Worm (Caenorhabditis elegans) whole organism, young adult: ENCODE results near the gene dao-6.

ENCODE experiments used
- C17E4.6 ChIP-seq: fragments of 200-800 bp; sonication (Bioruptor generic); IDR thresholded peaks from 2 replicates; pipeline ENCODE4 v1.3.6; 2022; ENCODE audit warnings: missing genetic modification reagents, missing genetic modification characterization, missing compliant biosample characterization
- F23B12.7 ChIP-seq: sonication (generic microtip); optimal IDR thresholded peaks from 2 replicates; lab custom pipeline; 2017; ENCODE audit warnings: missing genetic modification characterization, mild to moderate bottlenecking, missing compliant biosample characterization, antibody characterized with exemption, moderate library complexity; ENCODE audit not compliant: insufficient read depth
- F37B4.10 ChIP-seq: fragments of 200-800 bp; sonication (Bioruptor generic); IDR thresholded peaks from 2 replicates; pipeline ENCODE4 v1.3.6; 2022; ENCODE audit warnings: missing genetic modification characterization, missing compliant biosample characterization
- F39B2.1 ChIP-seq: fragments of 200-800 bp; sonication (Bioruptor generic); IDR thresholded peaks from 2 replicates; pipeline ENCODE4 v1.3.6; 2022; ENCODE audit warnings: missing genetic modification reagents, missing genetic modification characterization, missing compliant biosample characterization
- K12H6.12 ChIP-seq: fragments of 200-800 bp; sonication (Bioruptor generic); optimal IDR thresholded peaks from 2 replicates; lab custom pipeline; 2018; ENCODE audit warnings: mild to moderate bottlenecking, missing genetic modification characterization, missing compliant biosample characterization
- T26A5.8 ChIP-seq: sonication (generic microtip); optimal IDR thresholded peaks from 2 replicates; lab custom pipeline; 2016; ENCODE audit warnings: missing genetic modification characterization, missing compliant biosample characterization
- Y53G8AR.9 ChIP-seq: fragments of 200-800 bp; sonication (Bioruptor generic); conservative IDR thresholded peaks from 2 replicates; pipeline ENCODE4 v1.3.6; 2022; ENCODE audit warnings: missing genetic modification reagents, missing genetic modification characterization, missing compliant biosample characterization
- Y56A3A.18 ChIP-seq: fragments of 200-800 bp; sonication (Bioruptor generic); IDR thresholded peaks from 2 replicates; pipeline ENCODE4 v1.3.6; 2022; ENCODE audit warnings: missing genetic modification reagents, missing genetic modification characterization, missing compliant biosample characterization
- Y67H2A.10 ChIP-seq: fragments of 200-800 bp; sonication (Bioruptor generic); conservative IDR thresholded peaks from 2 replicates; pipeline ENCODE4 v1.3.6; 2022; ENCODE audit warnings: missing genetic modification reagents, missing genetic modification characterization, missing compliant biosample characterization
- Y79H2A.3 ChIP-seq: fragments of 200-800 bp; sonication (Bioruptor generic); conservative IDR thresholded peaks from 2 replicates; pipeline ENCODE4 v1.3.6; 2022; ENCODE audit warnings: missing genetic modification reagents, missing genetic modification characterization, missing compliant biosample characterization
- Y95B8A.8 ChIP-seq: fragments of 200-800 bp; sonication (Bioruptor generic); IDR thresholded peaks from 2 replicates; pipeline ENCODE4 v1.3.6; 2022; ENCODE audit warnings: missing genetic modification reagents, missing genetic modification characterization, missing compliant biosample characterization
- ama-1 ChIP-seq, 3 experiments: fragments of 150-350 bp in 1 of 3; sonication (generic microtip) in 2 of 3; optimal IDR thresholded peaks; 2 replicates each; lab custom pipeline; 2014 to 2018; ENCODE audit warnings: missing biosample characterization in 2 of 3, missing genetic modification characterization in 2 of 3, missing genetic modification reagents in 2 of 3
- bed-1 ChIP-seq: fragments of 200-800 bp; sonication (Bioruptor generic); IDR thresholded peaks from 2 replicates; pipeline ENCODE4 v1.3.6; 2022; ENCODE audit warnings: missing genetic modification reagents, missing genetic modification characterization, missing compliant biosample characterization
- bed-2 ChIP-seq: fragments of 200-800 bp; sonication (Bioruptor generic); IDR thresholded peaks from 2 replicates; pipeline ENCODE4 v1.3.6; 2022; ENCODE audit warnings: missing genetic modification reagents, missing genetic modification characterization, missing compliant biosample characterization
- ekl-4 ChIP-seq: fragments of 200-800 bp; sonication (Bioruptor generic); IDR thresholded peaks from 2 replicates; pipeline ENCODE4 v1.3.6; 2022; ENCODE audit warnings: missing genetic modification reagents, missing genetic modification characterization, missing compliant biosample characterization
- ets-4 ChIP-seq: fragments of 200-800 bp; sonication (Bioruptor generic); optimal IDR thresholded peaks from 2 replicates; lab custom pipeline; 2018; ENCODE audit warnings: mild to moderate bottlenecking, missing genetic modification characterization, missing compliant biosample characterization
- gei-17 ChIP-seq: fragments of 200-800 bp; sonication (Bioruptor generic); optimal IDR thresholded peaks from 2 replicates; lab custom pipeline; 2018; ENCODE audit warnings: mild to moderate bottlenecking, missing genetic modification characterization, missing compliant biosample characterization
- hlh-12 ChIP-seq: sonication (generic microtip); optimal IDR thresholded peaks from 2 replicates; lab custom pipeline; 2016; ENCODE audit warnings: missing genetic modification characterization, missing compliant biosample characterization
- hmg-1.2 ChIP-seq: fragments of 200-800 bp; sonication (Bioruptor generic); IDR thresholded peaks from 2 replicates; pipeline ENCODE4 v1.3.6; 2022; ENCODE audit warnings: missing genetic modification reagents, missing genetic modification characterization, missing compliant biosample characterization
- let-526 ChIP-seq: fragments of 200-800 bp; sonication (Bioruptor generic); IDR thresholded peaks from 2 replicates; pipeline ENCODE4 v1.3.6; 2022; ENCODE audit warnings: missing genetic modification reagents, missing genetic modification characterization, missing compliant biosample characterization
- let-607 ChIP-seq, 2 experiments: fragments of 200-800 bp in 1 of 2; sonication (Bioruptor generic) in 1 of 2; sonication (generic microtip) in 1 of 2; optimal IDR thresholded peaks; 2 replicates each; lab custom pipeline; 2016 to 2018; ENCODE audit warnings: mild to moderate bottlenecking in 2 of 2, missing compliant biosample characterization in 2 of 2, missing genetic modification characterization in 2 of 2, moderate library complexity in 2 of 2, missing genotype in 1 of 2
- lin-35 ChIP-seq, 3 experiments: fragments of 150-350 bp in 2 of 3; sonication (generic microtip) in 1 of 3; optimal IDR thresholded peaks; 2 replicates each; lab custom pipeline; 2014 to 2018; ENCODE audit warnings: missing biosample characterization in 3 of 3, missing genetic modification characterization in 3 of 3, missing genetic modification reagents in 3 of 3
- lin-40 ChIP-seq: sonication (generic microtip); optimal IDR thresholded peaks from 2 replicates; lab custom pipeline; 2016; ENCODE audit warnings: missing genetic modification characterization, mild to moderate bottlenecking, missing compliant biosample characterization, missing genotype, missing genetic modification reagents
- lin-54 ChIP-seq: fragments of 200-800 bp; sonication (Bioruptor generic); optimal IDR thresholded peaks from 2 replicates; lab custom pipeline; 2018; ENCODE audit warnings: mild to moderate bottlenecking, missing genetic modification characterization, missing compliant biosample characterization
- lir-1 ChIP-seq: fragments of 200-800 bp; sonication (Bioruptor generic); conservative IDR thresholded peaks from 2 replicates; pipeline ENCODE4 v1.3.6; 2022; ENCODE audit warnings: missing genetic modification reagents, missing genetic modification characterization, missing compliant biosample characterization
- madf-3 ChIP-seq: fragments of 200-800 bp; sonication (Bioruptor generic); IDR thresholded peaks from 2 replicates; pipeline ENCODE4 v1.3.6; 2022; ENCODE audit warnings: missing genetic modification reagents, missing genetic modification characterization, missing compliant biosample characterization
- madf-6 ChIP-seq: fragments of 200-800 bp; sonication (Bioruptor generic); IDR thresholded peaks from 2 replicates; pipeline ENCODE4 v1.3.6; 2022; ENCODE audit warnings: missing genetic modification reagents, missing genetic modification characterization, missing compliant biosample characterization
- mxl-1 ChIP-seq: sonication (generic microtip); optimal IDR thresholded peaks from 2 replicates; lab custom pipeline; 2016; ENCODE audit warnings: missing genetic modification characterization, missing compliant biosample characterization
- nfyb-1 ChIP-seq: fragments of 200-800 bp; sonication (Bioruptor generic); IDR thresholded peaks from 2 replicates; pipeline ENCODE4 v1.3.6; 2022; ENCODE audit warnings: missing genetic modification reagents, missing genetic modification characterization, missing compliant biosample characterization
- nhr-179 ChIP-seq: sonication (generic microtip); optimal IDR thresholded peaks from 2 replicates; lab custom pipeline; 2016; ENCODE audit warnings: mild to moderate bottlenecking, missing genetic modification characterization, missing compliant biosample characterization
- nhr-80 ChIP-seq: sonication (generic microtip); optimal IDR thresholded peaks from 2 replicates; lab custom pipeline; 2016; ENCODE audit warnings: missing genetic modification characterization, missing compliant biosample characterization
- nhr-90 ChIP-seq: sonication (generic microtip); optimal IDR thresholded peaks from 2 replicates; lab custom pipeline; 2016; ENCODE audit warnings: missing genotype, mild to moderate bottlenecking, missing genetic modification characterization, missing compliant biosample characterization
- pha-4 ChIP-seq: fragments of 150-350 bp; sonication (generic microtip); optimal IDR thresholded peaks from 2 replicates; lab custom pipeline; 2014; ENCODE audit warnings: missing biosample characterization, missing genetic modification reagents, missing genetic modification characterization
- rec-8 ChIP-seq, 2 experiments: sonication (generic microtip); optimal IDR thresholded peaks; 2 replicates each; lab custom pipeline; 2016; ENCODE audit warnings: mild to moderate bottlenecking in 2 of 2, missing genetic modification characterization in 2 of 2, missing genetic modification reagents in 2 of 2, missing genotype in 2 of 2, missing biosample characterization in 1 of 2, missing compliant biosample characterization in 1 of 2, moderate library complexity in 1 of 2
- repo-1 ChIP-seq: sonication (generic microtip); optimal IDR thresholded peaks from 2 replicates; lab custom pipeline; 2017; ENCODE audit warnings: mild to moderate bottlenecking, missing genetic modification characterization, missing compliant biosample characterization
- snpc-4 ChIP-seq, 5 experiments: fragments of 150-350 bp in 1 of 5; sonication (generic microtip) in 4 of 5; optimal IDR thresholded peaks; 2 replicates each; lab custom pipeline; 2014 to 2018; ENCODE audit warnings: missing genetic modification characterization in 5 of 5, missing biosample characterization in 3 of 5, antibody characterized with exemption in 2 of 5, mild to moderate bottlenecking in 2 of 5, missing compliant biosample characterization in 2 of 5, missing genotype in 2 of 5, moderate library complexity in 2 of 5, missing genetic modification reagents in 1 of 5
- sptf-2 ChIP-seq: fragments of 200-800 bp; sonication (Bioruptor generic); optimal IDR thresholded peaks from 2 replicates; lab custom pipeline; 2018; ENCODE audit warnings: mild to moderate bottlenecking, missing genetic modification characterization, missing compliant biosample characterization
- unc-62 ChIP-seq: fragments of 150-350 bp; optimal IDR thresholded peaks from 2 replicates; lab custom pipeline; 2014; ENCODE audit warnings: missing biosample characterization, missing genetic modification reagents, missing genetic modification characterization

The dao-6 gene

DNA sequence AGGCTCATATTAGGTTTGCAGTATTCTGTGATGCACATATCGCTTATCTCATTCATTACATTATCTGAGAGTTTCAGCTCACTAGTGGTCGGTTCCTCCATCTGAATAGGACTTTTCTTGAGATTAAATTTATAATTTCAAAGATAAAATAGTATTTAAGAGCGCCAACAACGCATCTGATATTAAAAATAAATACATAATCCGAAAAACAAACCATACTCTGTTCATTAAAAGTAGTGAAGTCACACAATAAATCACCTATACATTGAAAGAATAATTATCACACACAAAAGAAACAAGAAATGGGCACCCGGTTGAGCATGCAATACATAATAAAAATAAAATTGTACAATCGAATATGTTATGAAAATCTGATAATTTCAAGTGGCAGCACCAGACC is 21.4 kb upstream of the dao-6 start, which contains the start of gene vps-53:
TSS of gene vps-53 (minus strand) at position 101 of the 400 bp plus-strand sequence.
- TF ChIP-seq nhr-179 (tag; lab: Kevin White, UChicago) (no peak), F23B12.7 (no peak), C17E4.6 (GFP tag; lab: Robert Waterston, UW) (no peak), sptf-2 (GFP tag; lab: Kevin White, UChicago) (no peak), ets-4 (GFP tag; lab: Kevin White, UChicago) (no peak), bed-2 (GFP tag; lab: Robert Waterston, UW) (no peak), hlh-12 (tag; lab: Kevin White, UChicago) (no peak), Y56A3A.18 (no peak), F37B4.10 (no peak), T26A5.8 (no peak), bed-1 (GFP tag; lab: Robert Waterston, UW) (no peak), lir-1 (GFP tag; lab: Robert Waterston, UW) (no peak), nhr-90 (tag; lab: Kevin White, UChicago) (no peak), Y79H2A.3 (GFP tag; lab: Robert Waterston, UW) (no peak), mxl-1 (tag; lab: Kevin White, UChicago) (no peak), nhr-80 (tag; lab: Kevin White, UChicago) (no peak), pha-4 (no peak), let-526 (GFP tag; lab: Robert Waterston, UW) (no peak), lin-35 (GFP tag; optimal IDR thresholded peaks at IDR 0.05; lab: Kevin White, UChicago) (no peak), Y95B8A.8 (GFP tag; lab: Robert Waterston, UW) (no peak)
- TF ChIP-seq, all 124 proteins: peak for 0

ce11 chrIII:9752852-9753251 is 16.9 kb upstream of the dao-6 start, which contains the start of gene ech-6:
TSS of gene ech-6 (minus strand) at chrIII:9752883.
- TF ChIP-seq hmg-1.2 (GFP tag; lab: Robert Waterston, UW) (peak; percentile 58; the same call in 1 of the 2 replicates), nhr-80 (tag; lab: Kevin White, UChicago) (peak; percentile 67), F39B2.1 (GFP tag; lab: Robert Waterston, UW) (no peak), snpc-4 (GFP tag; optimal IDR thresholded peaks at IDR 0.05; lab: Kevin White, UChicago) (no peak), snpc-4 (tag; optimal IDR thresholded peaks at IDR 0.05; lab: Kevin White, UChicago) (peak in 1 of 4 experiments; percentile 28), ama-1 (optimal IDR thresholded peaks at IDR 0.05; lab: Kevin White, UChicago) (peak; percentile 33), ama-1 (GFP tag; optimal IDR thresholded peaks at IDR 0.05; lab: Kevin White, UChicago) (no peak), lin-40 (tag; lab: Kevin White, UChicago) (peak; percentile 37), let-607 (tag; optimal IDR thresholded peaks at IDR 0.05; lab: Kevin White, UChicago) (peak in 1 of 2 experiments; percentile 29), madf-3 (GFP tag; lab: Robert Waterston, UW) (no peak), gei-17 (GFP tag; lab: Kevin White, UChicago) (no peak)

DNA sequence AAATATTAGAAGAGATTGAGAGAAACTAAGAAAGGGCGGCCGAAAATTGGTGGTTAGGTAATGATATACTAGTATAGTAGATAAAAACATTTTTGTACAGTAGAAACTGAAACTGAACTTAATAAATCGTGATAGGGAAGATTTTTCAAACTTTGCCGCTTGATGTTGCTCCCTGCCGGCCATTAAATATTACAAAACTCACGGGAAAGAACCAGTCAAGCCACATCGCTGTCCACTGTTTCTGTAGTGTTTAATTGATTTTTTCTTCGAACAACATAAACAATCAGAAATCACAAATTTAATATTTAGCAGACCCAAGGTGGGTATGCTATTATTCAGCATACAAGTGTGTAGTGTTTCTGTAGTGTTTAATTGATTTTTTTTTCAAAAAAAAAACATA is 15.1 kb upstream of the dao-6 start, which contains the start of gene T05G5.5:
TSS of gene T05G5.5 (minus strand) at position 359 of the 400 bp plus-strand sequence.
- TF ChIP-seq madf-6 (GFP tag; lab: Robert Waterston, UW): peak; percentile 28; the same call in 1 of the 2 replicates
- TF ChIP-seq repo-1: peak; percentile 65
- TF ChIP-seq K12H6.12 (tag; lab: Kevin White, UChicago): no peak
- peak; percentile 28 for TF ChIP-seq nhr-80 (tag; lab: Kevin White, UChicago)
- no peak for TF ChIP-seq rec-8 (tag; optimal IDR thresholded peaks at IDR 0.05; lab: Kevin White, UChicago)
- TF ChIP-seq Y67H2A.10 (GFP tag; lab: Robert Waterston, UW): no peak
- TF ChIP-seq Y56A3A.18: peak; percentile 44; the same call in 1 of the 2 replicates
- TF ChIP-seq lin-54 (GFP tag; lab: Kevin White, UChicago): peak; percentile 36
- peak; percentile 68; the same call in 1 of the 2 replicates for TF ChIP-seq Y53G8AR.9 (GFP tag; lab: Robert Waterston, UW)
- TF ChIP-seq ekl-4 (GFP tag; lab: Robert Waterston, UW): 0 out of 2 replicates have a peak, but pooled peaks have one; percentile 18
- no peak for TF ChIP-seq nfyb-1 (GFP tag; lab: Robert Waterston, UW)
- no peak for TF ChIP-seq ama-1 (optimal IDR thresholded peaks at IDR 0.05; lab: Kevin White, UChicago)
- no peak for TF ChIP-seq ama-1 (GFP tag; optimal IDR thresholded peaks at IDR 0.05; lab: Kevin White, UChicago)
- no peak for TF ChIP-seq unc-62 (GFP tag; lab: Kevin White, UChicago)
